Fruit fly (Drosophila melanogaster) whole organism, wandering third instar larva: ENCODE measurements around the gene CG33290.

Experiments
- GATAd ChIP-seq: sonication (Bioruptor generic); optimal IDR thresholded peaks from 2 replicates; lab custom pipeline; 2016; ENCODE audit warnings: missing biosample characterization, missing genetic modification characterization
- Hnf4 ChIP-seq: fragments of 200-800 bp; sonication (Bioruptor generic); optimal IDR thresholded peaks from 2 replicates; lab custom pipeline; 2016; ENCODE audit warnings: missing biosample characterization, mild to moderate bottlenecking, missing genetic modification characterization
- Hr78 ChIP-seq: fragments of >200 bp; optimal IDR thresholded peaks from 2 replicates; lab custom pipeline; 2017; ENCODE audit warnings: missing biosample characterization, missing genetic modification characterization
- Rel ChIP-seq, 2 experiments: fragments of 200-800 bp; sonication (Bioruptor generic) in 1 of 2; optimal IDR thresholded peaks; 2 replicates in 1 of 2; 3 replicates in 1 of 2; lab custom pipeline; 2016 to 2019; ENCODE audit warnings: mild to moderate bottlenecking in 2 of 2, missing biosample characterization in 2 of 2, missing genetic modification characterization in 2 of 2, moderate library complexity in 1 of 2
- fru ChIP-seq: fragments of 200-800 bp; sonication (Bioruptor generic); optimal IDR thresholded peaks from 3 replicates; lab custom pipeline; 2016; ENCODE audit warnings: missing biosample characterization, mild to moderate bottlenecking, missing genetic modification characterization
- jim ChIP-seq: fragments of 175-275, 200-325 bp; sonication (Bioruptor generic); optimal IDR thresholded peaks from 2 replicates; lab custom pipeline; 2016; ENCODE audit warnings: missing biosample characterization, mild to moderate bottlenecking, missing genetic modification characterization
- psq ChIP-seq: fragments of 200-800 bp; sonication (Bioruptor generic); optimal IDR thresholded peaks from 3 replicates; lab custom pipeline; 2017; ENCODE audit warnings: missing biosample characterization, mild to moderate bottlenecking, missing genetic modification characterization, moderate library complexity

DNA sequence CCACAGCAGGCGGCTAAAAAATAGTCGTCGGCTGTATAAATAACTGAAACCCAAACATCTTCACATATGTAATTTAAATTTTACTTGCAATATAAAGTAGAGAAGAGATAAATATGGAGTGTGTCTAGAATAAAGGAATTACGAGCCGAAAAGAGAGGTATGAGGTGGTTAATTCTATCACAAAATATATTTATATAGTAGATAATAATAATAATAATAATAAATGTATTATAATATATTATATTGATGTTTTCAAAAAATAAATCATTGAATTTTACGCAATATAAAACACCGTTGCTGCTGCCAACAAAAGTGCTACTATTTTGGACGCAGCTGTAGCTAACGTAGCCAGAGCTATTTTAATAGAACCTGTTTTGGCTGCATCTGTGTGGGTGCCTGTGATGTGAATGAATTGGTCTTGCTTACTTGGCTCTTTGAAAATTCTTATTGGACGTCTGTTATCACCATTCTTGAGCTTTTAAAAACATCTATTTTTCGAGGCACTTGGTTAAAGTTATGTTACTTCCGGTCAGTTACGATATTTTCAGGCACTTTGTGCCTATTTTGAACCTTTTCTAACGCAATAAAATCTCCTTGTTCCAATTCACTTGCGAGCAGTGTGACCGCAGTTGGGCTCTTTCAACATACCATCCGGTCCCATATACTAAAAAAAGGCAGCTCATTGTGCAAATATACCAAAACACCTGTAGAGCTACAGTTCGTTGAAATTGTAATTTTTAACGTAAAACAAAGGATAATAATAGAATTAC lies 45.1 kb upstream of the CG33290 start, which contains the start of gene Hr78:
- TF ChIP-seq Rel (GFP tag; optimal IDR thresholded peaks at IDR 0.05; lab: Kevin White, UChicago) (peak; percentile 5), Rel (tag; optimal IDR thresholded peaks at IDR 0.05; lab: Kevin White, UChicago) (peak; percentile 14), fru (GFP tag; lab: Kevin White, UChicago) (peak; percentile 64), psq (GFP tag; lab: Kevin White, UChicago) (peak; percentile 77), GATAd (GFP tag; lab: Kevin White, UChicago) (no peak), Hnf4 (peak; percentile 3), Hr78 (GFP tag; lab: Kevin White, UChicago) (no peak), jim (GFP tag; lab: Kevin White, UChicago) (no peak)
